Worm (Caenorhabditis elegans): ENCODE data around the gene F44G4.6.

DNA sequence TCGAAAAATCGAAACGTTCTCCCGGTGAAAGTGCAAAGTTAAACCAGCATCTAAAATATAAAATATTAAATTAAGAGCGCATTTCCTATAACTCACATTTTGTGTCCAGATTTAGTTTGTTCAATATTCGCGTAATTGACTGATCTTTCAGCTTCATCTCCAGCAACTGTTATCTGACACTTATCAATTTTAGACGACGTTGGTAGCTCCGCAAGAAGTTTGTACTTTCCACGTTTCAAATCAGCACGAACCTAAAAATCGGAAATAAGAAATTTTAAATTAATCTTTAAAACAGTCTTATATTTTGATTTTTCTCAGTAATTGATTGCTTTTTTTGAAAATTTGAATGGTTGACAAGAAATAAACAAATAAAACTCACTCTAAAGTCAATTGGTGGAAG lies 16.0 kb upstream of the F44G4.6 start:
- no peak for TF ChIP-seq ama-1 (optimal IDR thresholded peaks at IDR 0.05)
- no peak for TF ChIP-seq hnd-1 (tag; optimal IDR thresholded peaks at IDR 0.05)
- no peak for TF ChIP-seq ceh-36 (tag; optimal IDR thresholded peaks at IDR 0.05)
- no peak for TF ChIP-seq tbx-11 (GFP tag; IDR thresholded peaks at IDR 0.05)
- no peak for TF ChIP-seq ets-7 (tag; optimal IDR thresholded peaks at IDR 0.05)
- TF ChIP-seq tbx-37 (GFP tag; conservative IDR thresholded peaks at IDR 0.05) = no peak
- no peak for TF ChIP-seq flt-1 (GFP tag; IDR thresholded peaks at IDR 0.05)
- no peak for TF ChIP-seq scrt-1 (GFP tag; IDR thresholded peaks at IDR 0.05)
